Fruit fly (Drosophila melanogaster): ENCODE measurements around the gene CG33493.
A peak's percentile ranks its signal among the peaks of the same experiment; 100 is the strongest.

CG33493 gene

dm6 chr3L:10660744-10661589, 32.0 kb downstream of the CG33493 start, which contains the start of the genes CG32066 and CG8003 (continued):
- TF ChIP-seq fd64A (GFP tag; optimal IDR thresholded peaks at IDR 0.05) (no peak), stc (GFP tag; IDR thresholded peaks at IDR 0.05) (no peak), C15 (GFP tag; IDR thresholded peaks at IDR 0.05) (0 out of 3 replicates have a peak, but pooled peaks have one; percentile 8), CG6813 (GFP tag; optimal IDR thresholded peaks at IDR 0.05) (peak; percentile 9), CG16863 (GFP tag; optimal IDR thresholded peaks at IDR 0.05) (no peak), Eip74EF (GFP tag; optimal IDR thresholded peaks at IDR 0.05) (peak in 1 of 2 experiments; percentile 24), Hand (GFP tag; optimal IDR thresholded peaks at IDR 0.05) (peak; percentile 2), CG10366 (GFP tag; IDR thresholded peaks at IDR 0.05) (no peak; the same call in 1 of the 2 replicates), CG4617 (GFP tag; optimal IDR thresholded peaks at IDR 0.05; ENCODE audit: borderline replicate concordance) (peak; percentile 10), chn (GFP tag; optimal IDR thresholded peaks at IDR 0.05) (no peak), pum (GFP tag; optimal IDR thresholded peaks at IDR 0.05) (no peak), CG1792 (GFP tag; optimal IDR thresholded peaks at IDR 0.05) (no peak), zfh2 (GFP tag; optimal IDR thresholded peaks at IDR 0.05) (peak; percentile 27), mld (GFP tag; IDR thresholded peaks at IDR 0.05; ENCODE audit: partially characterized antibody) (peak; percentile 70; the same call in 2 of the 3 replicates), CG8281 (tag; optimal IDR thresholded peaks at IDR 0.05) (no peak), CG12155 (GFP tag; optimal IDR thresholded peaks at IDR 0.05) (no peak), ATbp (GFP tag; optimal IDR thresholded peaks at IDR 0.05) (no peak), CG4707 (GFP tag; optimal IDR thresholded peaks at IDR 0.05) (peak; percentile 53), Asciz (GFP tag; optimal IDR thresholded peaks at IDR 0.05) (peak; percentile 9), trem (tag; optimal IDR thresholded peaks at IDR 0.05) (peak; percentile 50), CkIIα-i1 (GFP tag; IDR thresholded peaks at IDR 0.05) (no peak), zfh1 (GFP tag; IDR thresholded peaks at IDR 0.05) (peak; percentile 51; the same call in 2 of the 3 replicates), CG14860 (GFP tag; IDR thresholded peaks at IDR 0.05; ENCODE audit: partially characterized antibody) (peak; percentile 90), CG7271 (tag; optimal IDR thresholded peaks at IDR 0.05) (no peak), scrt (GFP tag; optimal IDR thresholded peaks at IDR 0.05) (peak; percentile 26), tll (GFP tag; optimal IDR thresholded peaks at IDR 0.05) (no peak), CG4404 (GFP tag; IDR thresholded peaks at IDR 0.05) (no peak), CG9876 (GFP tag; optimal IDR thresholded peaks at IDR 0.05) (no peak), exex (tag; optimal IDR thresholded peaks at IDR 0.05) (peak; percentile 15), sima (GFP tag; optimal IDR thresholded peaks at IDR 0.05) (no peak), CG4730 (GFP tag; IDR thresholded peaks at IDR 0.05) (no peak), sd (tag; optimal IDR thresholded peaks at IDR 0.05) (peak; percentile 76), YL-1 (GFP tag; optimal IDR thresholded peaks at IDR 0.05) (peak; percentile 12), CG7928 (GFP tag; optimal IDR thresholded peaks at IDR 0.05) (no peak), Ets65A (GFP tag) (peak; percentile 89), ap (GFP tag; IDR thresholded peaks at IDR 0.05) (no peak), CG33557 (GFP tag; optimal IDR thresholded peaks at IDR 0.05) (peak; percentile 19), CG6654 (GFP tag; optimal IDR thresholded peaks at IDR 0.05) (no peak), Opbp (GFP tag; IDR thresholded peaks at IDR 0.05; ENCODE audit: partially characterized antibody) (peak; percentile 97), HLH3B (GFP tag; IDR thresholded peaks at IDR 0.05) (0 out of 2 replicates have a peak, but pooled peaks have one; percentile 15), Sox100B (GFP tag; optimal IDR thresholded peaks at IDR 0.05) (no peak), Optix (GFP tag; IDR thresholded peaks at IDR 0.05) (peak; percentile 29; the same call in 1 of the 3 replicates), CG43689 (GFP tag; IDR thresholded peaks at IDR 0.05) (no peak), chinmo (GFP tag; IDR thresholded peaks at IDR 0.05; ENCODE audit: partially characterized antibody) (peak; percentile 61; the same call in 2 of the 4 replicates), slp2 (GFP tag; optimal IDR thresholded peaks at IDR 0.05) (peak; percentile 20), CG17568 (GFP tag; optimal IDR thresholded peaks at IDR 0.05) (peak; percentile 61), CG16779 (GFP tag; IDR thresholded peaks at IDR 0.05) (no peak), wor (GFP tag; IDR thresholded peaks at IDR 0.05) (no peak)

All from whole organism, embryonic.